Fruit fly (Drosophila melanogaster) whole organism, embryonic: ENCODE results near the gene CG8149.

Source experiments
- Atf-2 ChIP-seq: fragments of 200-800 bp; sonication (Bioruptor generic); optimal IDR thresholded peaks from 2 replicates; lab custom pipeline; 2016; ENCODE audit warnings: missing biosample characterization, missing genetic modification characterization
- CG10147 ChIP-seq: fragments of 200-800 bp; sonication (Bioruptor generic); optimal IDR thresholded peaks from 2 replicates; lab custom pipeline; 2019; ENCODE audit warnings: missing biosample characterization, mild to moderate bottlenecking, missing genetic modification characterization, moderate library complexity
- CG1602 ChIP-seq: fragments of 200-800 bp; sonication (Bioruptor generic); optimal IDR thresholded peaks from 3 replicates; lab custom pipeline; 2016; ENCODE audit warnings: missing biosample characterization, missing genetic modification characterization
- CG3407 ChIP-seq: fragments of 200-800 bp; sonication (Bioruptor generic); optimal IDR thresholded peaks from 2 replicates; lab custom pipeline; 2018; ENCODE audit warnings: missing biosample characterization, mild to moderate bottlenecking, missing genetic modification characterization
- CG3726 ChIP-seq: fragments of 200-800 bp; sonication (Bioruptor generic); IDR thresholded peaks from 3 replicates; pipeline ENCODE4, ENCODE4 v1.3.6; 2022; ENCODE audit warnings: missing biosample characterization, missing genetic modification characterization
- CG3995 ChIP-seq: fragments of 200-800 bp; sonication (Bioruptor generic); optimal IDR thresholded peaks from 3 replicates; lab custom pipeline; 2016; ENCODE audit warnings: missing biosample characterization, missing genetic modification characterization
- CG4282 ChIP-seq: fragments of 200-800 bp; sonication (Bioruptor generic); optimal IDR thresholded peaks from 2 replicates; lab custom pipeline; 2016; ENCODE audit warnings: missing biosample characterization, missing genetic modification characterization
- CG7745 ChIP-seq: fragments of 200-800 bp; sonication (Bioruptor generic); optimal IDR thresholded peaks from 2 replicates; lab custom pipeline; 2018; ENCODE audit warnings: missing biosample characterization, mild to moderate bottlenecking, missing genetic modification characterization, moderate library complexity
- CG9932 ChIP-seq: fragments of 200-800 bp; sonication (Bioruptor generic); IDR thresholded peaks from 2 replicates; pipeline ENCODE4 v1.3.6; 2022; ENCODE audit warnings: missing biosample characterization, missing genetic modification characterization
- Dek ChIP-seq: fragments of 200-800 bp; sonication (Bioruptor generic); optimal IDR thresholded peaks from 3 replicates; lab custom pipeline; 2019; ENCODE audit warnings: missing biosample characterization, mild to moderate bottlenecking, missing genetic modification characterization, moderate library complexity
- HHEX ChIP-seq: fragments of 200-800 bp; sonication (Bioruptor generic); optimal IDR thresholded peaks from 3 replicates; lab custom pipeline; 2017; ENCODE audit warnings: missing biosample characterization, mild to moderate bottlenecking, missing genetic modification characterization, missing genetic modification reagents
- HmgZ ChIP-seq: fragments of 200-800 bp; sonication (Bioruptor generic); optimal IDR thresholded peaks from 2 replicates; lab custom pipeline; 2018; ENCODE audit warnings: missing biosample characterization, mild to moderate bottlenecking, missing genetic modification characterization
- Hmr ChIP-seq: fragments of 200-800 bp; sonication (Bioruptor generic); optimal IDR thresholded peaks from 3 replicates; lab custom pipeline; 2017; ENCODE audit warnings: mild to moderate bottlenecking, missing biosample characterization, missing genetic modification reagents, missing genetic modification characterization
- MBD-R2 ChIP-seq: fragments of 200-800 bp; sonication (Bioruptor generic); IDR thresholded peaks from 2 replicates; pipeline ENCODE4 v1.3.6; 2022; ENCODE audit warnings: missing biosample characterization, missing genetic modification characterization
- MESR4 ChIP-seq: fragments of 200-800 bp; sonication (Bioruptor generic); optimal IDR thresholded peaks from 2 replicates; lab custom pipeline; 2018; ENCODE audit warnings: missing biosample characterization, mild to moderate bottlenecking, missing genetic modification characterization, moderate library complexity
- Med ChIP-seq: fragments of 200-800 bp; sonication (Bioruptor generic); peaks from one replicate; lab custom pipeline; 2016; ENCODE audit warnings: missing biosample characterization, missing genetic modification characterization, mild to moderate bottlenecking, inconsistent platforms, moderate library complexity
- Myb ChIP-seq: fragments of 200-800 bp; sonication (Bioruptor generic); optimal IDR thresholded peaks from 2 replicates; lab custom pipeline; 2016; ENCODE audit warnings: missing biosample characterization, missing genetic modification characterization
- Optix ChIP-seq: fragments of 200-800 bp; sonication (Bioruptor generic); IDR thresholded peaks from 3 replicates; pipeline ENCODE4 v1.3.6; 2022; ENCODE audit warnings: missing biosample characterization, missing genetic modification characterization
- Pdp1 ChIP-seq, 2 experiments: fragments of 200-800 bp; sonication (Bioruptor generic); optimal IDR thresholded peaks; 3 replicates each; lab custom pipeline; 2016; ENCODE audit warnings: missing biosample characterization in 2 of 2, missing genetic modification characterization in 2 of 2, mild to moderate bottlenecking in 1 of 2, moderate library complexity in 1 of 2
- Six4 ChIP-seq: fragments of 200-800 bp; sonication (Bioruptor generic); optimal IDR thresholded peaks from 2 replicates; lab custom pipeline; 2016; ENCODE audit warnings: missing biosample characterization, missing genetic modification characterization
- Stat92E ChIP-seq, 3 experiments: fragments of >200 bp in 2 of 3; fragments of 200-800 bp in 1 of 3; sonication (Bioruptor generic) in 1 of 3; optimal IDR thresholded peaks; 2 replicates each; lab custom pipeline; 2017 to 2019; ENCODE audit warnings: missing biosample characterization in 3 of 3, missing genetic modification characterization in 3 of 3, mild to moderate bottlenecking in 1 of 3, moderate library complexity in 1 of 3
- Trl ChIP-seq, 3 experiments: fragments of >200 bp in 2 of 3; fragments of 200-800 bp in 1 of 3; sonication (Bioruptor generic) in 1 of 3; optimal IDR thresholded peaks; 2 replicates in 1 of 3; 3 replicates in 2 of 3; lab custom pipeline; 2016 to 2017; ENCODE audit warnings: missing biosample characterization in 1 of 3, missing genetic modification characterization in 1 of 3
- bsh ChIP-seq, 2 experiments: fragments of 200-800 bp; sonication (Bioruptor generic); optimal IDR thresholded peaks; 2 replicates each; lab custom pipeline; 2017 to 2018; ENCODE audit warnings: mild to moderate bottlenecking in 2 of 2, missing biosample characterization in 2 of 2, missing genetic modification characterization in 2 of 2, moderate library complexity in 1 of 2
- btn ChIP-seq: fragments of 200-800 bp; sonication (Bioruptor generic); optimal IDR thresholded peaks from 2 replicates; lab custom pipeline; 2016; ENCODE audit warnings: missing biosample characterization, missing genetic modification characterization
- cas ChIP-seq: fragments of 200-800 bp; sonication (Bioruptor generic); IDR thresholded peaks from 2 replicates; pipeline ENCODE4 v1.3.6; 2022; ENCODE audit warnings: missing biosample characterization, missing genetic modification characterization
- cg ChIP-seq: fragments of 200-800 bp; sonication (Bioruptor generic); optimal IDR thresholded peaks from 3 replicates; lab custom pipeline; 2019; ENCODE audit warnings: missing biosample characterization, mild to moderate bottlenecking, missing genetic modification characterization, moderate library complexity
- dysf ChIP-seq: fragments of 200-800 bp; sonication (Bioruptor generic); IDR thresholded peaks from 3 replicates; pipeline ENCODE4 v1.3.6; 2022; ENCODE audit warnings: missing biosample characterization, missing genetic modification characterization
- gcm ChIP-seq: fragments of 200-800 bp; sonication (Bioruptor generic); optimal IDR thresholded peaks from 2 replicates; lab custom pipeline; 2019; ENCODE audit warnings: missing biosample characterization, mild to moderate bottlenecking, missing genetic modification characterization, moderate library complexity
- gfzf ChIP-seq: fragments of 200-800 bp; sonication (Bioruptor generic); optimal IDR thresholded peaks from 2 replicates; lab custom pipeline; 2016; ENCODE audit warnings: missing biosample characterization, mild to moderate bottlenecking, missing genetic modification characterization, moderate library complexity
- hkb ChIP-seq, 2 experiments: fragments of 200-800 bp in 1 of 2; fragments of >200 bp in 1 of 2; sonication (Bioruptor generic) in 1 of 2; IDR thresholded peaks in 1 of 2; optimal IDR thresholded peaks in 1 of 2; 2 replicates each; pipeline versions ENCODE4 v1.3.6 to Lab custom; 2017 to 2022; ENCODE audit warnings: missing biosample characterization in 1 of 2, missing genetic modification characterization in 1 of 2
- inv ChIP-seq: fragments of 200-800 bp; sonication (Bioruptor generic); IDR thresholded peaks from 2 replicates; pipeline ENCODE4 v1.3.6; 2022; ENCODE audit warnings: missing biosample characterization, missing genetic modification characterization; ENCODE audit not compliant: partially characterized antibody
- lbe ChIP-seq: fragments of 200-800 bp; sonication (Bioruptor generic); optimal IDR thresholded peaks from 2 replicates; lab custom pipeline; 2016; ENCODE audit warnings: missing biosample characterization, mild to moderate bottlenecking, missing genetic modification characterization
- mam ChIP-seq: fragments of 200-800 bp; sonication (Bioruptor generic); optimal IDR thresholded peaks from 3 replicates; lab custom pipeline; 2016; ENCODE audit warnings: missing biosample characterization, missing genetic modification characterization
- nom ChIP-seq: fragments of 200-800 bp; sonication (Bioruptor generic); optimal IDR thresholded peaks from 2 replicates; lab custom pipeline; 2017; ENCODE audit warnings: missing biosample characterization, missing genetic modification characterization, mild to moderate bottlenecking, moderate library complexity, missing genetic modification reagents
- pan ChIP-seq, 4 experiments: fragments of >200 bp in 3 of 4; fragments of 200-800 bp in 1 of 4; sonication (Bioruptor generic) in 1 of 4; optimal IDR thresholded peaks in 3 of 4; IDR thresholded peaks in 1 of 4; 2 replicates each; pipeline versions ENCODE4 v1.3.6 to Lab custom; 2017 to 2022; ENCODE audit warnings: missing biosample characterization in 2 of 4, missing genetic modification characterization in 2 of 4, mixed read lengths in 1 of 4
- sqz ChIP-seq: fragments of 200-800 bp; sonication (Bioruptor generic); optimal IDR thresholded peaks from 3 replicates; lab custom pipeline; 2018; ENCODE audit warnings: missing biosample characterization, mild to moderate bottlenecking, missing genetic modification characterization
- tna ChIP-seq: fragments of 200-800 bp; sonication (Bioruptor generic); IDR thresholded peaks from 2 replicates; pipeline ENCODE4 v1.3.6; 2022; ENCODE audit warnings: missing biosample characterization, missing genetic modification characterization; ENCODE audit not compliant: partially characterized antibody
- twi ChIP-seq: fragments of 200-800 bp; optimal IDR thresholded peaks from 2 replicates; lab custom pipeline; 2019; ENCODE audit warnings: missing biosample characterization, mild to moderate bottlenecking, missing genetic modification characterization, moderate library complexity
- zen ChIP-seq: fragments of 200-800 bp; sonication (Bioruptor generic); optimal IDR thresholded peaks from 3 replicates; lab custom pipeline; 2018; ENCODE audit warnings: missing biosample characterization, mild to moderate bottlenecking, missing genetic modification characterization, moderate library complexity

Gene CG8149

DNA sequence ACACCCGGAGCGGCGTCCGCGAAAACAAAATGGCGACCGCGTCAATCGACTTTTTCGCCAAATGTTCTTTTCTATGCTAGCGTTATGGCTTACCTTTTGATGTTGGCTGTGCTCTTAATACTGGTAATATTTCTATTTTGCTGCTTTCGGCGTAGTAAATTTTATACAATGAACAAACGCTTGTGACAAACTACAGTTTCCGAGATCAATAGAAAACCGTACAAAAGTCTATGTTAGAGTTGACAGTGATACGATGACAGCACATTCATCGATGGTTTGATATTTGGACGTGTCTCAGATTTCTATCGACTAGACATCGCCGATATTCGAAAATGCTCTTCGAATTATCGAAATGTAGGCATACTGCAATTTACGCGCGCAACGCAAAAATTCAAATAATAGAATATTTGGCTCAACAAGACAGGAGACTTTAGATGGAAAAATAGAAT, 5.6 kb downstream of the CG8149 start, which contains the start of gene rump (continued):
- TF ChIP-seq CG10147 (GFP tag; lab: Kevin White, UChicago) (peak; percentile 8), Myb (GFP tag; lab: Kevin White, UChicago) (peak; percentile 23), bsh (GFP tag; optimal IDR thresholded peaks at IDR 0.05; lab: Kevin White, UChicago) (peak in 1 of 2 experiments; percentile 13), Pdp1 (GFP tag; optimal IDR thresholded peaks at IDR 0.05; lab: Kevin White, UChicago) (peak in 1 of 2 experiments; percentile 29), CG9932 (GFP tag; lab: Robert Waterston, UW) (no peak), btn (GFP tag; lab: Kevin White, UChicago) (no peak), CG4282 (no peak), CG1602 (no peak), mam (GFP tag; lab: Kevin White, UChicago) (no peak), Atf-2 (GFP tag; lab: Kevin White, UChicago) (no peak), gfzf (GFP tag; lab: Kevin White, UChicago) (peak; percentile 49)

DNA sequence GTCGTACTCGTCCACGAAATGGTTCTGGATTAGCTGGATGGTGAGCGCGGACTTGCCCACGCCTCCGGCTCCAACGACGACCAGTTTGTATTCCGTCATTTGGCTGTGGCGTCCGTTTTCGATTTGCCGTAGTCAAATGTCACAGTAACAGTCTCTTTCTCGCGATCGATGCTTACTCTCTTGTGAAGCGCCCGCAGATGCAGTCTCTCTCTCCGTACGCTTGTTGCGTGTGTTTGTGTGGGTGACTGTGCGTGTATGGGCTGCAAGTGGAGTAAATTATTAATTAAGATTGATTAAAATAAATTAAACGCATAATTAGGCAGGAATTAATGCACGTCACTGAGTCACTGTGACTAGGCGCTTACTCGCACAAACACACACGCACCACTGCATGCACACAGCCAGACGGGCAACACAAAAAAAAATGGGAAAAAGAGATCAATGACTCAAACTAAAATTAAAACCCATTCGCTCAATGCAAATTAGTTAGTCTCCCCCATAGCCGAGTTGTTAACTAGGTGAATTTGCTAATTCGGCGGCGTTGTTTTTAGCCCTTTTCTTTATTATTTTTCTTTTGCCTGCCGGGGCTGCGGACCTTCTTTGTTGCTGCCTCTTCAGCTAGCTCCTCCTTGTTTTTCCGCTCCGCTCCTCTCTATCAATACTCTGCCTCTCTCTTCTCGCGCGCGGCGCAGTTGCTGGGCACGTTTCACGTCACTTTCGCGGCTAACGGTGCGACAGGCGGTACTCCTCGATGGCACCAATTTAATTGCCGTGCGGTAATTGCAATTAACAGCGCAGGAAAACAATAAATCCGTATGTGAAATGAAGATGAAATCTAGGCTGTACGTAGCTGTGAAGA, 8.0 kb downstream of the CG8149 start:
- no peak for TF ChIP-seq dysf (GFP tag; lab: Robert Waterston, UW)
- no peak for TF ChIP-seq HHEX (GFP tag; lab: Kevin White, UChicago)
- peak; percentile 47 for TF ChIP-seq zen (tag; lab: Kevin White, UChicago)
- peak; percentile 67 to 86 for TF ChIP-seq Trl (optimal IDR thresholded peaks at IDR 0.05; lab: Kevin White, UChicago)
- TF ChIP-seq Trl (GFP tag; optimal IDR thresholded peaks at IDR 0.05; lab: Kevin White, UChicago): no peak
- no peak for TF ChIP-seq Pdp1 (GFP tag; optimal IDR thresholded peaks at IDR 0.05; lab: Kevin White, UChicago)
- no peak for TF ChIP-seq MBD-R2 (GFP tag; lab: Robert Waterston, UW)
- TF ChIP-seq CG3726 (GFP tag; lab: Robert Waterston, UW): no peak
- TF ChIP-seq CG3407: no peak
- TF ChIP-seq hkb (optimal IDR thresholded peaks at IDR 0.05; lab: Kevin White, UChicago): no peak
- TF ChIP-seq hkb (GFP tag; IDR thresholded peaks at IDR 0.05; lab: Robert Waterston, UW): no peak
- no peak for TF ChIP-seq cas (GFP tag; lab: Robert Waterston, UW)
- no peak for TF ChIP-seq twi (tag; lab: Kevin White, UChicago)
- TF ChIP-seq pan (optimal IDR thresholded peaks at IDR 0.05; lab: Kevin White, UChicago): no peak
- TF ChIP-seq pan (GFP tag; optimal IDR thresholded peaks at IDR 0.05 in 1 of 2, IDR thresholded peaks at IDR 0.05 in 1 of 2): no peak
- no peak for TF ChIP-seq Six4 (GFP tag; lab: Kevin White, UChicago)
- TF ChIP-seq MESR4 (GFP tag; lab: Kevin White, UChicago): peak; percentile 93
- TF ChIP-seq nom (GFP tag; lab: Kevin White, UChicago): peak; percentile 40
- TF ChIP-seq Med (GFP tag; lab: Kevin White, UChicago): peak; percentile 20
- TF ChIP-seq Myb (GFP tag; lab: Kevin White, UChicago): no peak
- TF ChIP-seq Stat92E (GFP tag; optimal IDR thresholded peaks at IDR 0.05; lab: Kevin White, UChicago): no peak
- TF ChIP-seq tna (GFP tag; lab: Robert Waterston, UW): no peak
- no peak for TF ChIP-seq inv
- TF ChIP-seq sqz (GFP tag; lab: Kevin White, UChicago): peak; percentile 51
- peak; percentile 84 for TF ChIP-seq cg
- peak; percentile 24 for TF ChIP-seq lbe (GFP tag; lab: Kevin White, UChicago)
- peak; percentile 21 for TF ChIP-seq gcm
- no peak for TF ChIP-seq HmgZ (tag; lab: Kevin White, UChicago)
- TF ChIP-seq CG7745: peak; percentile 88
- no peak for TF ChIP-seq Hmr (GFP tag; lab: Kevin White, UChicago)
- no peak for TF ChIP-seq Optix (GFP tag; lab: Robert Waterston, UW)
- TF ChIP-seq Dek (tag; lab: Kevin White, UChicago): no peak
- TF ChIP-seq CG3995: peak; percentile 86
